Worm (Caenorhabditis elegans): Measurements from ENCODE around the gene Y69A2AR.31.

Y69A2AR.31 gene

DNA sequence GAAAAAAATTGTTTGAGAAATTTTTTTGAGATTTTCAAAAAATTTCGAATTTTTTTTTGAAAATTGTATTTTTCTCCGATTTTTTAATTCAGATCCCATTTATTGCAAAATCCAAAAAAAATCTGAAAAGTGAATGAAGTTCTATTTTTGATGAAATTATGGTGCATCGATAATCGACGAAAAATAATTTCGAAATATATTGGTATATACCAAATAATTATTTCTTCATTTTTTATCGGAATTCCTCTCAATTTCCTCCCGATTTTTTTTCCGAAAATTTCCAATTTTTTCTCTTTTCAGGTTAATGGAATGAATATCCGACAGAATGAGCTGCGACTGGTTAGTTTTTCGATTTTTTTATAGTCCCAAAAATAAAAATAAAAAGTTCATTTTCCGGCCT lies 63.0 kb downstream of the Y69A2AR.31 start, which contains the start of gene epg-9:
TSS of gene epg-9 (plus strand) at position 301 of the 400 bp plus-strand sequence.
- TF ChIP-seq M03D4.4 (tag; optimal IDR thresholded peaks at IDR 0.05) (no peak), elt-1 (tag; optimal IDR thresholded peaks at IDR 0.05; ENCODE audit: borderline replicate concordance, insufficient read depth) (no peak), tbx-8 (GFP tag; optimal IDR thresholded peaks at IDR 0.05) (no peak), snpc-4 (tag; optimal IDR thresholded peaks at IDR 0.05) (no peak), unc-120 (tag; optimal IDR thresholded peaks at IDR 0.05; ENCODE audit: poor library complexity, severe bottlenecking) (no peak), ces-1 (GFP tag; optimal IDR thresholded peaks at IDR 0.05) (no peak), mls-2 (tag; optimal IDR thresholded peaks at IDR 0.05) (no peak), bed-3 (GFP tag; optimal IDR thresholded peaks at IDR 0.05) (no peak), nhr-12 (tag; optimal IDR thresholded peaks at IDR 0.05) (no peak), ceh-39 (tag; optimal IDR thresholded peaks at IDR 0.05) (no peak), unc-39 (tag; optimal IDR thresholded peaks at IDR 0.05) (no peak), lin-13 (tag; optimal IDR thresholded peaks at IDR 0.05) (no peak)
